Fruit fly (Drosophila melanogaster): Measurements from ENCODE around the gene mRpS33.

The mRpS33 gene

dm6 chr3R:16436374-16437037, at the start of gene mRpS33:
Gene mRpS33 (minus strand): TSS chr3R:16436597.
- TF ChIP-seq CTCF (optimal IDR thresholded peaks at IDR 0.05) = no peak
- no peak for TF ChIP-seq CG8478 (optimal IDR thresholded peaks at IDR 0.05)

- TF ChIP-seq CTCF (optimal IDR thresholded peaks at IDR 0.05) (no peak), CG8478 (optimal IDR thresholded peaks at IDR 0.05) (no peak)
Observed at dm6 chr3R:16485487-16486233, 49.3 kb upstream of the mRpS33 start.

DNA sequence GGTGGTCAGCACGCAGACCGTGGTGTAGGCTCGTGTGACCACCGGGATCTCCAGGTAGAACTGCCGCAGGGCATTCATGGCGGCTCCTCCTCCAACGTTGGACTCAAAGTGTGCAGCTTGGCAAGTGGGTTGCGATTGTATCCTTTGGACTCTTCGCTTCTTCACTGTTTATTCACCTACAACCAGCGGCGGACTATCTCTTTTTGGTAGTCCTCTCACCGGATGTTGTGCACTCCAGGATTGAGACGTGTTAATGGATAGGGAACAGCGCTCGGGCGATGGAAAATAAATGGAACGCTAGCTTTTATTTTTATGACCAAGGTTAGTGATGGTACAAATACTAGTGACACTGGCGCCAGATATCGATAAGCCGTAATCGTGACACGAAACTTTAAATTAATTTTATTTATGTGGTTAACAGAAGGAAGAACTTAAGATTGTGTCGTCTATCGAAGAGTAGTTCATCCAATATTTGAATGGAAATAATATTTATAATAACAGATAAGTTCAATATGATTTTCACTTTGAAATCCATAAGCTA, 47.5 kb upstream of the mRpS33 start, which contains the start of gene Der-2:
Der-2 (minus strand) TSS at position 347 of the 541 bp plus-strand sequence.
- TF ChIP-seq CTCF (optimal IDR thresholded peaks at IDR 0.05) (no peak), CG8478 (optimal IDR thresholded peaks at IDR 0.05) (no peak)

DNA sequence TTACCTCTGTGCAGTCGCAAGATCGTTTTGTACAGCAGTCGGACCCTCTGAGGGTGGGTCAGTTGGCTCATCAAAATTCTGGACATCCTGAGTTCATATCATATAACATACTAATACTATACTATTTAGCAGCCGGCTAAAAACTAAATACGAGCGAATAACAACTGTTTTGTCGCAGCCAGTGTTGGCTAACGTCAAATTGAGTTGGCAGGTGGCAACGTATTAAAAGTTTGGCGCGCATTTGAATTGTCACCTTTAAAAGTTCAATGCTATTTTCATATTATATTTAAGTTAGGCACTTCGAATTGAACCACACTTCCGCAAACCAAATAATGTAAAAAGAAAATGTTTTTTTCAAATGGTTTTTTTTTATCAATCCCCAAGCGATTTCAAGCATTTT, 45.9 kb upstream of the mRpS33 start, which contains the start of gene Sdhaf3:
Sdhaf3 (minus strand) TSS at position 177 of the 400 bp plus-strand sequence.
- TF ChIP-seq CTCF (optimal IDR thresholded peaks at IDR 0.05) (no peak), CG8478 (optimal IDR thresholded peaks at IDR 0.05) (no peak)

- TF ChIP-seq CTCF (optimal IDR thresholded peaks at IDR 0.05) = no peak
- no peak for TF ChIP-seq CG8478 (optimal IDR thresholded peaks at IDR 0.05)
Observed at dm6 chr3R:16480995-16481394, 44.6 kb upstream of the mRpS33 start, which contains the start of gene Dhfr. Gene Dhfr (plus strand): TSS chr3R:16481167.

- no peak for TF ChIP-seq CTCF (optimal IDR thresholded peaks at IDR 0.05)
Observed at dm6 chr3R:16477033-16477432, 40.6 kb upstream of the mRpS33 start, which contains the start of gene Gyc89Db. Gene Gyc89Db (plus strand): TSS chr3R:16477110.

- no peak for TF ChIP-seq CG8478 (optimal IDR thresholded peaks at IDR 0.05)
- TF ChIP-seq CTCF (optimal IDR thresholded peaks at IDR 0.05) = no peak
Observed at dm6 chr3R:16476472-16476871, 40.1 kb upstream of the mRpS33 start.

DNA sequence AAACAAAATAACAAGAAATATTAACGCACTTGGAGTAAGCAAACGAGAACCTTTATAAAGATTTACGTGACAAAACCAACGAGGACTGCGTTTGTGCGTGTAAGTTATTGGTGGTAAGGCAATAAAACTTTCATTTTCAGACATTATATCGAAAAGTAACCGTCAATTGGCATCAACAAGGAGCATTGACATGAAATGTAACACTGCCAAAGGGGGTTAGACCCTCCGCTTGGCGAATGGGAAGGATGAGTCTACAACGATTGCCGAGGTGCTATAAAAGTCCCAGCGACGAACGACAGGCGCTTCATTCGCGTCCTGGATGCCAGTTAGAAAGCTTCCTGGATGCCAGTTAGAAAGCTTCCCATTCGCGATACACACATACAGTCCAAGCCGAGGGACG, 35.9 kb upstream of the mRpS33 start, which contains the start of gene Gyc89Da:
Gyc89Da (plus strand) TSS at position 301 of the 400 bp plus-strand sequence.
- TF ChIP-seq CG8478 (optimal IDR thresholded peaks at IDR 0.05) (no peak), CTCF (optimal IDR thresholded peaks at IDR 0.05) (no peak)

DNA sequence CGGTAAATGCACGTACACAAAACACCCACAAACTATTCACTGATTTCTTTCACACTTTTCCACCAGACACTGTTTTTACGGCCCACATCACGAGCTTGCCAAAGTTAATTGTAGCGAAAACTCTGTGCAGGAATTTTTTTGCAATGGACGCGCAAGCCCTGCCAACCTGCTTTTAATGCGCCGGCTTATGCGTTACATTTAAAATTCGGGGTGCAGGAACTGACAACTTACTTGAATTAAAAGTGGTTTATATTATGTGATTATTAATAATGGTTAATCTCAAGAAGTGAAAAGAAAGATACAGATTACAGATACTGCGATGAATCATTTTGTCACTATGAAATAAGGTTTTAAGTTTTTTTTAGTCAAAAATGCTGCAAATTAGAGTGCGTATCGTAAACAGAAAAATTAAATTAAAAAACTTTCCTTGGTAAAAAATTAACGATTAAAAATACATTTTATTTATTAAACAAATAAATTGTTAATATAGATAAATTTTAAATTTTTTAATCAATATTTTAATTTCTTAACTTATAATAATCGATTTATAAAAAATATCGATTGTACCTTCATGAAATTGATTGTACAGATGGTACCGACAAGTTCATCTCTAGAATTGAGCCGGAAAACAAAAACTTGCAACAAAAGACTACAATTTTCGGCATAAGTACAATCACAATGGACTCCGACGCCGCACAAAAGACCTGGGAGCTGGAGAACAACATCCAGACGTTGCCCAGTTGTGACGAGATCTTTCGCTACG, 33.3 kb upstream of the mRpS33 start, which contains the start of the genes CG42232 and CSN5:
CG42232 (minus strand) TSS at position 163 of the 763 bp plus-strand sequence.
CSN5 (plus strand) TSS at position 599 of the 763 bp plus-strand sequence.
- TF ChIP-seq CG8478 (optimal IDR thresholded peaks at IDR 0.05) = no peak
- no peak for TF ChIP-seq CTCF (optimal IDR thresholded peaks at IDR 0.05)

DNA sequence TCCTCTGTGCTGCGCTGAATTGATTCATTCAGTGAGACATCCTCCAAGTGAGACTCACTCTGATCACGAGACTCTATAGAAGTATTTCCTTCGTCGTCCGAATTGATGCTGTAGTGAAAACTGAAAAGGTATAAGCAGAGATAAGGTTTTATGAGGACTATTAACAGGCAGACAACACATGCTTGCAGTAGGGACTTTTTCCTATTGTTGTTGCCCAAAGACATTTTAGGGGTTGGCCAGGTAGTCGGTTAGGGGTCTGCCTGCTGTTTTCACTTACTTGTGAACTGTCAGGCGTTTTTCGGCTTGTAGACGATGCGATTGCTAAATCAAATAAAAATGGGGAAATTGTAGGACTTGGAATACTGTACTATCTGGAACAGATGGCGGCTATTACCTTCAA, 32.2 kb upstream of the mRpS33 start:
- no peak for TF ChIP-seq CTCF (optimal IDR thresholded peaks at IDR 0.05)
- no peak for TF ChIP-seq CG8478 (optimal IDR thresholded peaks at IDR 0.05)

DNA sequence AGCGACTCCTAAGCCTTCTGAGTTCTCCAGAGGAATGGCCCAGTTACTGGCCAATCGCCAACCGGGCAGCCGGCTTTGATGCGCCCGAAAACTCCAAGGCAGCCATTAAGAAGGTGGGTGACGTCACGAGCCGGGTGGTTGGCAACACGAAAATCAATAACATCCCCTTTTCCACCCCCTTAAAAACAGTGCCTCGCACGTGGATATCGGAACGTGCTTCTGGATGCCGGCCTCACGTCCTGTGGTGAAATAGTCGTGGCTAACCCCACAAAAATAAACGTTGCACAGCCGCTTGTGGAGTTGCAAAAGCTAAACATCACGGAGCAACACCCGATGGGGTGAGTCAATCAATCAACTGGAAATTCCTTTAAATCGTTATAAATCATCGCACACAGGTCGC, 20.2 kb upstream of the mRpS33 start:
- TF ChIP-seq CG8478 (optimal IDR thresholded peaks at IDR 0.05) (no peak), CTCF (optimal IDR thresholded peaks at IDR 0.05) (no peak)

dm6 chr3R:16455875-16456274, 19.5 kb upstream of the mRpS33 start, which contains the start of gene CG14883:
Gene CG14883 (plus strand): TSS chr3R:16456052.
- TF ChIP-seq CTCF (optimal IDR thresholded peaks at IDR 0.05) = no peak
- no peak for TF ChIP-seq CG8478 (optimal IDR thresholded peaks at IDR 0.05)

dm6 chr3R:16454192-16454591, 17.8 kb upstream of the mRpS33 start, which contains the start of gene CG10405:
Gene CG10405 (plus strand): TSS chr3R:16454492.
- TF ChIP-seq CG8478 (optimal IDR thresholded peaks at IDR 0.05) = no peak
- no peak for TF ChIP-seq CTCF (optimal IDR thresholded peaks at IDR 0.05)

- TF ChIP-seq CG8478 (optimal IDR thresholded peaks at IDR 0.05) = no peak
- peak in 1 of 2 experiments; percentile 24 for TF ChIP-seq CTCF (optimal IDR thresholded peaks at IDR 0.05)
Observed at dm6 chr3R:16453597-16453996, 17.2 kb upstream of the mRpS33 start, which contains the start of gene Pak3. Gene Pak3 (minus strand): TSS chr3R:16453821.
